Worm (Caenorhabditis elegans) whole organism, L2 larva: Measurements from ENCODE around the gene sri-24.

Experiments used
- C34F6.9 ChIP-seq: fragments of 150-350 bp; optimal IDR thresholded peaks from 2 replicates; lab custom pipeline; 2014; ENCODE audit warnings: missing biosample characterization, missing genetic modification characterization
- F13H6.1 ChIP-seq: sonication (generic microtip); optimal IDR thresholded peaks from 2 replicates; lab custom pipeline; 2016; ENCODE audit warnings: missing genetic modification characterization, missing compliant biosample characterization
- R02D3.7 ChIP-seq: fragments of 150-350 bp; optimal IDR thresholded peaks from 2 replicates; lab custom pipeline; 2014; ENCODE audit warnings: missing biosample characterization, missing genetic modification characterization
- ama-1 ChIP-seq: fragments of 150-350 bp; optimal IDR thresholded peaks from 2 replicates; lab custom pipeline; 2018; ENCODE audit warnings: inconsistent platforms
- blmp-1 ChIP-seq: sonication (generic microtip); optimal IDR thresholded peaks from 2 replicates; lab custom pipeline; 2017; ENCODE audit warnings: missing genetic modification characterization, mild to moderate bottlenecking, missing compliant biosample characterization, antibody characterized with exemption, moderate library complexity; ENCODE audit not compliant: insufficient read depth
- ceh-16 ChIP-seq: fragments of 150-350 bp; optimal IDR thresholded peaks from 2 replicates; lab custom pipeline; 2014; ENCODE audit warnings: missing biosample characterization, missing genetic modification characterization
- ceh-82 ChIP-seq: fragments of 150-350 bp; optimal IDR thresholded peaks from 2 replicates; lab custom pipeline; 2014; ENCODE audit warnings: missing biosample characterization, missing genetic modification characterization
- crh-2 ChIP-seq: sonication (generic microtip); optimal IDR thresholded peaks from 2 replicates; lab custom pipeline; 2017; ENCODE audit warnings: missing biosample characterization, missing genetic modification characterization
- egl-27 ChIP-seq: sonication (generic microtip); optimal IDR thresholded peaks from 3 replicates; lab custom pipeline; 2017; ENCODE audit warnings: missing biosample characterization, missing genetic modification reagents, missing genetic modification characterization
- elt-1 ChIP-seq: fragments of 150-350 bp; optimal IDR thresholded peaks from 2 replicates; lab custom pipeline; 2014; ENCODE audit warnings: missing biosample characterization, missing genetic modification characterization
- elt-3 ChIP-seq: sonication (generic microtip); optimal IDR thresholded peaks from 2 replicates; lab custom pipeline; 2017; ENCODE audit warnings: missing biosample characterization, missing genetic modification characterization
- fos-1 ChIP-seq: fragments of 150-350 bp; optimal IDR thresholded peaks from 2 replicates; lab custom pipeline; 2014; ENCODE audit warnings: missing biosample characterization, missing genetic modification characterization
- gmeb-1 ChIP-seq: fragments of 150-350 bp; optimal IDR thresholded peaks from 2 replicates; lab custom pipeline; 2014; ENCODE audit warnings: missing biosample characterization, missing genetic modification characterization
- lin-13 ChIP-seq: fragments of 150-350 bp; optimal IDR thresholded peaks from 2 replicates; lab custom pipeline; 2014; ENCODE audit warnings: missing biosample characterization, missing genetic modification reagents, missing genetic modification characterization
- lsy-2 ChIP-seq, 2 experiments: fragments of 150-350 bp in 1 of 2; sonication (generic microtip) in 1 of 2; optimal IDR thresholded peaks; 2 replicates each; lab custom pipeline; 2014 to 2017; ENCODE audit warnings: missing biosample characterization in 2 of 2, missing genetic modification characterization in 2 of 2
- mab-5 ChIP-seq: fragments of 150-350 bp; optimal IDR thresholded peaks from 2 replicates; lab custom pipeline; 2014; ENCODE audit warnings: missing biosample characterization, missing genetic modification characterization
- mdl-1 ChIP-seq, 2 experiments: fragments of 150-350 bp in 1 of 2; sonication (generic microtip) in 1 of 2; optimal IDR thresholded peaks; 2 replicates each; lab custom pipeline; 2017; ENCODE audit warnings: missing biosample characterization in 2 of 2, missing genetic modification characterization in 2 of 2
- nhr-10 ChIP-seq: sonication (generic microtip); optimal IDR thresholded peaks from 2 replicates; lab custom pipeline; 2017; ENCODE audit warnings: missing biosample characterization, missing genetic modification characterization
- nhr-12 ChIP-seq: fragments of 150-350 bp; optimal IDR thresholded peaks from 2 replicates; lab custom pipeline; 2014; ENCODE audit warnings: missing biosample characterization, missing genetic modification characterization
- nhr-129 ChIP-seq: fragments of 150-350 bp; optimal IDR thresholded peaks from 2 replicates; lab custom pipeline; 2014; ENCODE audit warnings: missing biosample characterization, missing genetic modification characterization
- nhr-21 ChIP-seq: fragments of 150-350 bp; optimal IDR thresholded peaks from 2 replicates; lab custom pipeline; 2014; ENCODE audit warnings: missing biosample characterization, missing genetic modification characterization
- nhr-237 ChIP-seq: fragments of 150-350 bp; optimal IDR thresholded peaks from 2 replicates; lab custom pipeline; 2014; ENCODE audit warnings: missing biosample characterization, missing genetic modification characterization
- nhr-25 ChIP-seq: fragments of 150-350 bp; sonication (generic microtip); optimal IDR thresholded peaks from 3 replicates; lab custom pipeline; 2014; ENCODE audit warnings: missing biosample characterization, missing genetic modification characterization
- nhr-6 ChIP-seq: fragments of 150-350 bp; optimal IDR thresholded peaks from 2 replicates; lab custom pipeline; 2014; ENCODE audit warnings: missing biosample characterization, missing genetic modification characterization
- nhr-77 ChIP-seq: fragments of 150-350 bp; optimal IDR thresholded peaks from 2 replicates; lab custom pipeline; 2014; ENCODE audit warnings: missing biosample characterization, missing genetic modification characterization
- peb-1 ChIP-seq: fragments of 150-350 bp; optimal IDR thresholded peaks from 2 replicates; lab custom pipeline; 2014; ENCODE audit warnings: missing biosample characterization, missing genetic modification characterization
- sem-4 ChIP-seq: fragments of 150-350 bp; optimal IDR thresholded peaks from 2 replicates; lab custom pipeline; 2014; ENCODE audit warnings: missing biosample characterization, missing genetic modification reagents, missing genetic modification characterization
- skn-1 ChIP-seq: sonication (generic microtip); optimal IDR thresholded peaks from 2 replicates; lab custom pipeline; 2017; ENCODE audit warnings: missing biosample characterization, missing genetic modification characterization
- sma-3 ChIP-seq: sonication (generic microtip); optimal IDR thresholded peaks from 2 replicates; lab custom pipeline; 2016; ENCODE audit warnings: missing genetic modification reagents, missing genetic modification characterization, missing compliant biosample characterization
- sma-9 ChIP-seq, 2 experiments: fragments of 150-350 bp in 1 of 2; sonication (generic microtip) in 1 of 2; optimal IDR thresholded peaks; 2 replicates each; lab custom pipeline; 2014 to 2016; ENCODE audit warnings: missing genetic modification characterization in 2 of 2, mild to moderate bottlenecking in 1 of 2, missing biosample characterization in 1 of 2, missing compliant biosample characterization in 1 of 2, missing genetic modification reagents in 1 of 2, moderate library complexity in 1 of 2
- snpc-4 ChIP-seq: fragments of 150-350 bp; optimal IDR thresholded peaks from 2 replicates; lab custom pipeline; 2014; ENCODE audit warnings: missing biosample characterization, missing genetic modification characterization
- unc-39 ChIP-seq: fragments of 150-350 bp; optimal IDR thresholded peaks from 2 replicates; lab custom pipeline; 2014; ENCODE audit warnings: missing biosample characterization, missing genetic modification characterization
- unc-55 ChIP-seq: fragments of 150-350 bp; sonication (generic microtip); optimal IDR thresholded peaks from 3 replicates; lab custom pipeline; 2014; ENCODE audit warnings: missing biosample characterization, missing genetic modification reagents, missing genetic modification characterization
- unc-62 ChIP-seq: fragments of 150-350 bp; optimal IDR thresholded peaks from 2 replicates; lab custom pipeline; 2014; ENCODE audit warnings: missing biosample characterization, missing genetic modification reagents, missing genetic modification characterization
- zag-1 ChIP-seq: fragments of 150-350 bp; optimal IDR thresholded peaks from 2 replicates; lab custom pipeline; 2014; ENCODE audit warnings: missing biosample characterization, missing genetic modification characterization
- ztf-11 ChIP-seq: sonication (generic microtip); optimal IDR thresholded peaks from 2 replicates; lab custom pipeline; 2017; ENCODE audit warnings: missing biosample characterization, missing genetic modification characterization
- ztf-4 ChIP-seq: fragments of 150-350 bp; optimal IDR thresholded peaks from 2 replicates; lab custom pipeline; 2014; ENCODE audit warnings: missing biosample characterization, missing genetic modification characterization

The sri-24 gene

ce11 chrV:15184097-15185040, 27.6 kb upstream of the sri-24 start, which contains the start of gene Y75B12B.1:
Y75B12B.1 (plus strand) TSS chrV:15184699.
- TF ChIP-seq blmp-1 (tag; lab: Kevin White, UChicago), result no peak

- TF ChIP-seq lsy-2 (tag; optimal IDR thresholded peaks at IDR 0.05; lab: Kevin White, UChicago), result peak in 1 of 2 experiments; percentile 29
- TF ChIP-seq ama-1 (lab: Kevin White, UChicago), result peak; percentile 75
- TF ChIP-seq sma-3, result no peak
- TF ChIP-seq, all 48 proteins: peak for 2
Measured at ce11 chrV:15186259-15186927, 25.6 kb upstream of the sri-24 start, which contains the start of gene Y75B12B.3. Y75B12B.3 (minus strand) TSS chrV:15186279.

- TF ChIP-seq F13H6.1 (tag; lab: Kevin White, UChicago), result peak; percentile 78
- peak; percentile 3 for TF ChIP-seq mab-5 (tag; lab: Kevin White, UChicago)
- peak; percentile 71 for TF ChIP-seq nhr-129 (tag; lab: Kevin White, UChicago)
- no peak for TF ChIP-seq nhr-10 (tag; lab: Kevin White, UChicago)
- peak; percentile 34 for TF ChIP-seq ztf-4
- peak in 1 of 2 experiments; percentile 18 for TF ChIP-seq mdl-1 (tag; optimal IDR thresholded peaks at IDR 0.05; lab: Kevin White, UChicago)
- no peak for TF ChIP-seq nhr-237 (tag; lab: Kevin White, UChicago)
- no peak for TF ChIP-seq unc-62 (GFP tag; lab: Kevin White, UChicago)
- TF ChIP-seq crh-2, result peak; percentile 82
- TF ChIP-seq sem-4 (tag; lab: Kevin White, UChicago), result peak; percentile 24
- TF ChIP-seq egl-27, result peak; percentile 70
- no peak for TF ChIP-seq ztf-11 (tag; lab: Kevin White, UChicago)
- TF ChIP-seq lsy-2 (tag; optimal IDR thresholded peaks at IDR 0.05; lab: Kevin White, UChicago), result peak; percentile 71 to 87
- TF ChIP-seq nhr-21, result peak; percentile 61
- TF ChIP-seq nhr-25, result peak; percentile 75
- TF ChIP-seq snpc-4 (tag; lab: Kevin White, UChicago), result peak; percentile 28
- no peak for TF ChIP-seq ama-1 (lab: Kevin White, UChicago)
- peak; percentile 89 for TF ChIP-seq fos-1
- TF ChIP-seq sma-9 (GFP tag; optimal IDR thresholded peaks at IDR 0.05; lab: Kevin White, UChicago), result peak; percentile 72
- no peak for TF ChIP-seq sma-9 (tag; optimal IDR thresholded peaks at IDR 0.05; lab: Kevin White, UChicago)
- TF ChIP-seq blmp-1 (tag; lab: Kevin White, UChicago), result peak; percentile 86
- peak; percentile 86 for TF ChIP-seq C34F6.9 (tag; lab: Kevin White, UChicago)
- no peak for TF ChIP-seq nhr-77 (tag; lab: Kevin White, UChicago)
- peak; percentile 86 for TF ChIP-seq gmeb-1
- TF ChIP-seq R02D3.7 (tag; lab: Kevin White, UChicago), result peak; percentile 9
- peak; percentile 70 for TF ChIP-seq lin-13
- TF ChIP-seq unc-55, result peak; percentile 67
- TF ChIP-seq sma-3, result peak; percentile 88
- TF ChIP-seq, all 48 proteins: peak for 21
Measured at ce11 chrV:15187083-15188057, 24.6 kb upstream of the sri-24 start, which contains the start of the genes cyn-7 and bath-36. cyn-7 (minus strand) TSS chrV:15187378. bath-36 (plus strand) TSS chrV:15187888.

- TF ChIP-seq ceh-16 (tag; lab: Kevin White, UChicago), result peak; percentile 59
- peak; percentile 73 for TF ChIP-seq ztf-4
- peak; percentile 90 for TF ChIP-seq sma-9 (GFP tag; optimal IDR thresholded peaks at IDR 0.05; lab: Kevin White, UChicago)
- TF ChIP-seq sma-9 (tag; optimal IDR thresholded peaks at IDR 0.05; lab: Kevin White, UChicago), result no peak
- TF ChIP-seq peb-1 (tag; lab: Kevin White, UChicago), result no peak
- TF ChIP-seq zag-1 (tag; lab: Kevin White, UChicago), result peak; percentile 46
- peak; percentile 38 for TF ChIP-seq ceh-82 (tag; lab: Kevin White, UChicago)
- peak; percentile 85 for TF ChIP-seq ama-1 (lab: Kevin White, UChicago)
- peak; percentile 78 for TF ChIP-seq blmp-1 (tag; lab: Kevin White, UChicago)
- TF ChIP-seq snpc-4 (tag; lab: Kevin White, UChicago), result peak; percentile 87
- peak; percentile 87 for TF ChIP-seq sma-3
- peak; percentile 82 to 93 for TF ChIP-seq lsy-2 (tag; optimal IDR thresholded peaks at IDR 0.05; lab: Kevin White, UChicago)
- peak; percentile 31 for TF ChIP-seq egl-27
- no peak for TF ChIP-seq unc-62 (GFP tag; lab: Kevin White, UChicago)
- TF ChIP-seq nhr-6 (tag; lab: Kevin White, UChicago), result no peak
- TF ChIP-seq unc-55, result peak; percentile 97
- TF ChIP-seq nhr-129 (tag; lab: Kevin White, UChicago), result peak; percentile 89
- peak; percentile 93 for TF ChIP-seq lin-13
- peak; percentile 76 for TF ChIP-seq fos-1
- no peak for TF ChIP-seq unc-39 (tag; lab: Kevin White, UChicago)
- TF ChIP-seq skn-1, result no peak
- no peak for TF ChIP-seq elt-1 (tag; lab: Kevin White, UChicago)
- TF ChIP-seq R02D3.7 (tag; lab: Kevin White, UChicago), result peak; percentile 41
- TF ChIP-seq gmeb-1, result peak; percentile 99
- TF ChIP-seq sem-4 (tag; lab: Kevin White, UChicago), result peak; percentile 92
- TF ChIP-seq C34F6.9 (tag; lab: Kevin White, UChicago), result peak; percentile 93
- TF ChIP-seq mab-5 (tag; lab: Kevin White, UChicago), result peak; percentile 81
- no peak for TF ChIP-seq elt-3 (tag; lab: Kevin White, UChicago)
- TF ChIP-seq nhr-12, result no peak
- TF ChIP-seq nhr-25, result peak; percentile 93
Measured at ce11 chrV:15189567-15189966, 22.4 kb upstream of the sri-24 start, which contains the start of gene cyn-3. cyn-3 (plus strand) TSS chrV:15189927.
